Fruit fly (Drosophila melanogaster): ENCODE measurements around the gene CG12605.

The CG12605 gene

DNA sequence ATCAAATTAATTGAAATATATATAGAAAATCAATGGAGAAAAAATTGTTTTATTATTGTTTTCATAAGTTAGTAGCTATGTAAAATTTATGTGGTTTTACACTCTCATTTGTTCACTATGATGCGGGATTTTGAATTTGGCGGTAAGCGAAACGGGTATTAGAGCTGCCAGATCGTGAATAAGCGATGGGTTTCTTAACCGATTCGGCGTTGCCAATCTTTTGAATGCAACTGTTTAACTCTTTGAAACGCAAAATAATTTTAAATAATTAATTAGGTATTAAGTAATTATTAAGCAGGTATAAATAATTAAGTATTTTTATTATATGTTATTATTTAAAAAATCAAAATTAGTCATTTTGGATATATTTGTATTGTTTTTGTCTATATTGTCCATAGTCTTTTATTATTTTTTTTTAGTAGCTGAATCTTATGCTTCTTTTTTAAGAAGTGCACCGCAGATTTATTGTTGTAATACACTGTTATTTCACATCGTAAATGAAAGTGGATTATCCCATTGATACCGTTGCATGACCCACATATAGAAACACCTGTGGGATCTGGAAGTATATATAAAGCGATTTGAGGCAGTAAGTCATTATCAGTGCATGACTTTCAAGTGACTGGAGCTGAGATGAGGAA lies 17.1 kb downstream of the CG12605 start, which contains the start of gene CG10853 (continued):
- TF ChIP-seq slou (GFP tag; optimal IDR thresholded peaks at IDR 0.05) = no peak
- TF ChIP-seq gce (GFP tag; IDR thresholded peaks at IDR 0.05) = no peak
- TF ChIP-seq Myb (GFP tag; optimal IDR thresholded peaks at IDR 0.05) = peak; percentile 13
- TF ChIP-seq z (GFP tag; IDR thresholded peaks at IDR 0.05) = no peak
- TF ChIP-seq zf30C (GFP tag; optimal IDR thresholded peaks at IDR 0.05) = no peak
- no peak for TF ChIP-seq CG4360 (GFP tag; IDR thresholded peaks at IDR 0.05)

DNA sequence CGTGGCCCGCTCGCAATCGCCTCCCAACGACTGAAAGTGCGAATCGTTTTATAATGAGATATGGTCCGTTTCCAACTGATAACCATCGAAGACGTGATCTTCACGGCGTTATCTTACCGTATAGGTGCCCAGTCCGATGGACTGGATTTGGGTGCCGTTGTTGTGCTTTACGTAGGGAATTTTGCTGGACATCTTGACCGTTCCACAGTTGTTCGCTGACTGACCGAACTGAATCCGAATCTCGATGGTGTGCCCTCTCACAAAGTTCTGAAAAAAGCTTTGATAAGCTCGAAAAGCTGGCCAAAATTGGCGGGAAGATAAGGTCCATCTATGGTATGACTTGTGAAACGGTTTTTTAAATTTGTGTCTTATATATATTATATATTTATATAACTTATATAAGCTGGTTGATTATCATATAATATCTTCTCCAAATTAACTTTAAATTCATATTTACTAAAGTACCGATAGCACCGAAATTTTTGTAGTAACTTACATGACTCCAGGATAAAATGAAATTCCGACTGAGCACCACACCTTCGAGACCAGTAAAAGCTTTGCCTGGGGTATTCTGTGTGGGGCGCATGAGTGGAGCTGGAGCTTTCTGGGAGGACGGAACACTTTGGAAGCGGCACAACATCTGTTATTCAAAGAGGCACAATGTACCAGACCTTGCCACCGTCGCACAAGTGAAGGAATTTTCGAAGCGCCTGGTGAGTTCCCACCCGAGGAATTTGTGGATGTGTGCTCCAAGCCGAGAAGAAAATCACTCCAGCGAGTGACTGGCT lies 22.1 kb downstream of the CG12605 start, which contains the start of the genes CG10863 and CG14982:
Gene CG10863, minus strand, starts transcription at position 225 of the 788 bp plus-strand sequence.
Gene CG14982, plus strand, starts transcription at position 470 of the 788 bp plus-strand sequence.
- no peak for TF ChIP-seq CG3847 (GFP tag; IDR thresholded peaks at IDR 0.05)
- TF ChIP-seq gt (GFP tag; IDR thresholded peaks at IDR 0.05) = no peak
- no peak for TF ChIP-seq CG5953 (GFP tag; IDR thresholded peaks at IDR 0.05)
- TF ChIP-seq HHEX (GFP tag; optimal IDR thresholded peaks at IDR 0.05) = no peak
- TF ChIP-seq zfh2 (GFP tag; optimal IDR thresholded peaks at IDR 0.05) = no peak
- TF ChIP-seq CG4854 (GFP tag; optimal IDR thresholded peaks at IDR 0.05) = no peak
- TF ChIP-seq GATAe (GFP tag; conservative IDR thresholded peaks at IDR 0.05) = 0 out of 2 replicates have a peak, but pooled peaks have one; percentile 14
- TF ChIP-seq ERR (GFP tag; optimal IDR thresholded peaks at IDR 0.05) = peak; percentile 33
- TF ChIP-seq CG13123 (GFP tag; optimal IDR thresholded peaks at IDR 0.05) = no peak
- TF ChIP-seq prd (optimal IDR thresholded peaks at IDR 0.05) = no peak
- no peak for TF ChIP-seq prd (GFP tag; IDR thresholded peaks at IDR 0.05)
- no peak for TF ChIP-seq nom (GFP tag; optimal IDR thresholded peaks at IDR 0.05)
- TF ChIP-seq CG6683 (GFP tag; optimal IDR thresholded peaks at IDR 0.05) = no peak
- TF ChIP-seq CG2116 (GFP tag; optimal IDR thresholded peaks at IDR 0.05) = no peak
- TF ChIP-seq Doc2 (GFP tag; IDR thresholded peaks at IDR 0.05) = no peak
- TF ChIP-seq CG6813 (GFP tag; optimal IDR thresholded peaks at IDR 0.05) = no peak
- peak; percentile 52 for TF ChIP-seq Ets65A (GFP tag)
- TF ChIP-seq CG8478 (optimal IDR thresholded peaks at IDR 0.05) = no peak
- TF ChIP-seq Scr (GFP tag; IDR thresholded peaks at IDR 0.05; ENCODE audit: partially characterized antibody) = 0 out of 2 replicates have a peak, but pooled peaks have one; percentile 18
- no peak for TF ChIP-seq CG7357 (GFP tag; IDR thresholded peaks at IDR 0.05)
- no peak for TF ChIP-seq CG6689 (GFP tag; IDR thresholded peaks at IDR 0.05)
- no peak for TF ChIP-seq CG10209 (GFP tag; optimal IDR thresholded peaks at IDR 0.05)
- TF ChIP-seq CG15269 (tag; optimal IDR thresholded peaks at IDR 0.05) = peak; percentile 28
- TF ChIP-seq gro (GFP tag; optimal IDR thresholded peaks at IDR 0.05) = peak; percentile 59
- TF ChIP-seq gsb (GFP tag; IDR thresholded peaks at IDR 0.05) = no peak
- TF ChIP-seq ewg (GFP tag; optimal IDR thresholded peaks at IDR 0.05) = peak; percentile 61
- no peak for TF ChIP-seq Abd-B (GFP tag; optimal IDR thresholded peaks at IDR 0.05)
- TF ChIP-seq CG4360 (GFP tag; IDR thresholded peaks at IDR 0.05) = no peak
- no peak for TF ChIP-seq CG10366 (GFP tag; IDR thresholded peaks at IDR 0.05)
- peak; percentile 50; the same call in 1 of the 4 replicates for TF ChIP-seq chinmo (GFP tag; IDR thresholded peaks at IDR 0.05; ENCODE audit: partially characterized antibody)
- TF ChIP-seq CG33213 (GFP tag; optimal IDR thresholded peaks at IDR 0.05) = no peak
- peak; percentile 35 for TF ChIP-seq CTCF (GFP tag; optimal IDR thresholded peaks at IDR 0.05)
- TF ChIP-seq Myb (GFP tag; optimal IDR thresholded peaks at IDR 0.05) = peak; percentile 20
- TF ChIP-seq Dad (GFP tag; optimal IDR thresholded peaks at IDR 0.05) = no peak
- no peak for TF ChIP-seq sim (GFP tag; IDR thresholded peaks at IDR 0.05)
- no peak for TF ChIP-seq CG18764 (GFP tag; optimal IDR thresholded peaks at IDR 0.05)
- TF ChIP-seq Aef1 (GFP tag; IDR thresholded peaks at IDR 0.05) = no peak
- no peak for TF ChIP-seq gfzf (GFP tag; optimal IDR thresholded peaks at IDR 0.05)
- TF ChIP-seq H15 (GFP tag; IDR thresholded peaks at IDR 0.05) = no peak
- TF ChIP-seq mirr (GFP tag; optimal IDR thresholded peaks at IDR 0.05) = peak; percentile 29
- peak; percentile 43 for TF ChIP-seq lab (GFP tag; optimal IDR thresholded peaks at IDR 0.05)
- TF ChIP-seq CG11695 (GFP tag; IDR thresholded peaks at IDR 0.05) = no peak
- TF ChIP-seq CG17361 (GFP tag; IDR thresholded peaks at IDR 0.05) = no peak
- TF ChIP-seq CG11085 (GFP tag; IDR thresholded peaks at IDR 0.05) = no peak
- TF ChIP-seq pho (GFP tag; optimal IDR thresholded peaks at IDR 0.05) = no peak
